Fruit fly (Drosophila melanogaster) whole organism, embryonic: ENCODE results near the gene Ssadh.
A peak's percentile ranks its signal among the peaks of the same experiment; 100 is the strongest.

Source experiments
- Adf1 ChIP-seq: fragments of 200-800 bp; sonication (Bioruptor generic); IDR thresholded peaks from 2 replicates; pipeline ENCODE4 v1.3.6; 2022; ENCODE audit warnings: missing biosample characterization, missing genetic modification characterization
- B-H2 ChIP-seq: fragments of 200-800 bp; sonication (Bioruptor generic); optimal IDR thresholded peaks from 2 replicates; lab custom pipeline; 2018; ENCODE audit warnings: missing biosample characterization, mild to moderate bottlenecking, missing genetic modification characterization
- CG10979 ChIP-seq: fragments of 200-800 bp; sonication (Bioruptor generic); optimal IDR thresholded peaks from 2 replicates; lab custom pipeline; 2018; ENCODE audit warnings: missing biosample characterization, mild to moderate bottlenecking, missing genetic modification characterization, moderate library complexity
- CG11247 ChIP-seq: fragments of 200-800 bp; sonication (Bioruptor generic); IDR thresholded peaks from 2 replicates; pipeline ENCODE4 v1.3.6; 2022; ENCODE audit warnings: missing biosample characterization, missing genetic modification characterization
- CG13624 ChIP-seq: fragments of 200-800 bp; sonication (Bioruptor generic); optimal IDR thresholded peaks from 2 replicates; lab custom pipeline; 2016; ENCODE audit warnings: missing biosample characterization, missing genetic modification characterization
- CG14965 ChIP-seq: fragments of 200-800 bp; sonication (Bioruptor generic); optimal IDR thresholded peaks from 2 replicates; lab custom pipeline; 2016; ENCODE audit warnings: missing biosample characterization, missing genetic modification characterization, borderline replicate concordance
- CG15479 ChIP-seq: fragments of 200-800 bp; sonication (Bioruptor generic); optimal IDR thresholded peaks from 3 replicates; lab custom pipeline; 2019; ENCODE audit warnings: missing biosample characterization, mild to moderate bottlenecking, missing genetic modification characterization, moderate library complexity
- CG15696 ChIP-seq: fragments of 200-800 bp; sonication (Bioruptor generic); optimal IDR thresholded peaks from 2 replicates; lab custom pipeline; 2019; ENCODE audit warnings: missing biosample characterization, mild to moderate bottlenecking, missing genetic modification characterization, moderate library complexity
- CG16779 ChIP-seq: fragments of 200-800 bp; sonication (Bioruptor generic); IDR thresholded peaks from 2 replicates; pipeline ENCODE4 v1.3.6; 2022; ENCODE audit warnings: missing biosample characterization, missing genetic modification characterization
- CG17385 ChIP-seq: fragments of 200-800 bp; sonication (Bioruptor generic); optimal IDR thresholded peaks from 3 replicates; lab custom pipeline; 2018; ENCODE audit warnings: missing biosample characterization, mild to moderate bottlenecking, missing genetic modification characterization
- CG1792 ChIP-seq: fragments of 200-800 bp; sonication (Bioruptor generic); optimal IDR thresholded peaks from 2 replicates; lab custom pipeline; 2016; ENCODE audit warnings: missing biosample characterization, missing genetic modification characterization
- CG1832 ChIP-seq: fragments of 200-800 bp; sonication (Bioruptor generic); optimal IDR thresholded peaks from 2 replicates; lab custom pipeline; 2017; ENCODE audit warnings: missing biosample characterization, mild to moderate bottlenecking, missing genetic modification characterization, inconsistent platforms
- CG2199 ChIP-seq: fragments of 200-800 bp; sonication (Bioruptor generic); IDR thresholded peaks from 3 replicates; pipeline ENCODE4 v1.3.6; 2022; ENCODE audit warnings: missing biosample characterization, missing genetic modification characterization
- CG2712 ChIP-seq: fragments of 200-800 bp; optimal IDR thresholded peaks from 3 replicates; lab custom pipeline; 2019; ENCODE audit warnings: missing biosample characterization, mild to moderate bottlenecking, missing genetic modification characterization, moderate library complexity
- CG31365 ChIP-seq: fragments of 200-800 bp; sonication (Bioruptor generic); optimal IDR thresholded peaks from 2 replicates; lab custom pipeline; 2018; ENCODE audit warnings: missing biosample characterization, mild to moderate bottlenecking, missing genetic modification characterization
- CG5180 ChIP-seq: fragments of 200-800 bp; sonication (Bioruptor generic); optimal IDR thresholded peaks from 3 replicates; lab custom pipeline; 2017; ENCODE audit warnings: missing biosample characterization, missing genetic modification characterization, mild to moderate bottlenecking, moderate library complexity, missing genetic modification reagents
- CG6791 ChIP-seq: fragments of 200-800 bp; sonication (Bioruptor generic); IDR thresholded peaks from 3 replicates; pipeline ENCODE4 v1.3.6; 2022; ENCODE audit warnings: missing biosample characterization, missing genetic modification characterization; ENCODE audit not compliant: partially characterized antibody
- CG7839 ChIP-seq: fragments of 200-800 bp; sonication (Bioruptor generic); optimal IDR thresholded peaks from 3 replicates; lab custom pipeline; 2018; ENCODE audit warnings: missing biosample characterization, mild to moderate bottlenecking, missing genetic modification characterization, moderate library complexity
- CG8765 ChIP-seq: fragments of 200-800 bp; sonication (Bioruptor generic); IDR thresholded peaks from 2 replicates; pipeline ENCODE4 v1.3.6; 2022; ENCODE audit warnings: missing biosample characterization, missing genetic modification characterization
- CG9727 ChIP-seq: fragments of 200-800 bp; sonication (Bioruptor generic); optimal IDR thresholded peaks from 3 replicates; lab custom pipeline; 2017; ENCODE audit warnings: missing biosample characterization, mild to moderate bottlenecking, missing genetic modification characterization
- CTCF ChIP-seq: fragments of 200-800 bp; sonication (Bioruptor generic); optimal IDR thresholded peaks from 2 replicates; lab custom pipeline; 2017; ENCODE audit warnings: missing biosample characterization, mild to moderate bottlenecking, missing genetic modification characterization, moderate library complexity
- E2f2 ChIP-seq: fragments of 200-800 bp; sonication (Bioruptor generic); IDR thresholded peaks from 2 replicates; pipeline ENCODE4 v1.3.6; 2022; ENCODE audit warnings: missing biosample characterization, missing genetic modification characterization
- Ets97D ChIP-seq: fragments of 200-800 bp; sonication (Bioruptor generic); optimal IDR thresholded peaks from 3 replicates; lab custom pipeline; 2016; ENCODE audit warnings: missing biosample characterization, missing genetic modification characterization
- Gsc ChIP-seq: fragments of 200-800 bp; sonication (Bioruptor generic); IDR thresholded peaks from 2 replicates; pipeline ENCODE4 v1.3.6; 2022; ENCODE audit warnings: missing biosample characterization, missing genetic modification characterization
- HLHmδ ChIP-seq: fragments of 200-800 bp; sonication (Bioruptor generic); optimal IDR thresholded peaks from 2 replicates; lab custom pipeline; 2018; ENCODE audit warnings: missing biosample characterization, mild to moderate bottlenecking, missing genetic modification characterization, moderate library complexity
- HmgD ChIP-seq: fragments of 200-800 bp; sonication (Bioruptor generic); optimal IDR thresholded peaks from 3 replicates; lab custom pipeline; 2016; ENCODE audit warnings: missing biosample characterization, missing genetic modification characterization
- MTF-1 ChIP-seq: fragments of 200-800 bp; sonication (Bioruptor generic); optimal IDR thresholded peaks from 2 replicates; lab custom pipeline; 2018; ENCODE audit warnings: missing biosample characterization, mild to moderate bottlenecking, missing genetic modification characterization, borderline replicate concordance
- NC2α ChIP-seq: fragments of 200-800 bp; sonication (Bioruptor generic); optimal IDR thresholded peaks from 2 replicates; lab custom pipeline; 2016; ENCODE audit warnings: missing biosample characterization, missing genetic modification characterization
- Nf-YB ChIP-seq: fragments of 200-800 bp; sonication (Bioruptor generic); optimal IDR thresholded peaks from 3 replicates; lab custom pipeline; 2019; ENCODE audit warnings: missing biosample characterization, mild to moderate bottlenecking, missing genetic modification characterization, moderate library complexity
- Opbp ChIP-seq: fragments of 200-800 bp; sonication (Bioruptor generic); IDR thresholded peaks from 3 replicates; pipeline ENCODE4 v1.3.6; 2022; ENCODE audit warnings: missing biosample characterization, missing genetic modification characterization; ENCODE audit not compliant: partially characterized antibody
- Optix ChIP-seq: fragments of 200-800 bp; sonication (Bioruptor generic); IDR thresholded peaks from 3 replicates; pipeline ENCODE4 v1.3.6; 2022; ENCODE audit warnings: missing biosample characterization, missing genetic modification characterization
- Ptx1 ChIP-seq: fragments of 200-800 bp; sonication (Bioruptor generic); IDR thresholded peaks from 2 replicates; pipeline ENCODE4 v1.3.6; 2022; ENCODE audit warnings: missing biosample characterization, missing genetic modification characterization
- Sry-β ChIP-seq: fragments of 200-800 bp; sonication (Bioruptor generic); optimal IDR thresholded peaks from 2 replicates; lab custom pipeline; 2018; ENCODE audit warnings: missing biosample characterization, mild to moderate bottlenecking, missing genetic modification characterization, moderate library complexity
- YL-1 ChIP-seq: fragments of 200-800 bp; sonication (Bioruptor generic); optimal IDR thresholded peaks from 3 replicates; lab custom pipeline; 2017; ENCODE audit warnings: missing biosample characterization, mild to moderate bottlenecking, missing genetic modification characterization
- ac ChIP-seq: fragments of 200-800 bp; sonication (Bioruptor generic); optimal IDR thresholded peaks from 3 replicates; lab custom pipeline; 2017; ENCODE audit warnings: missing biosample characterization, mild to moderate bottlenecking, missing genetic modification characterization
- corto ChIP-seq: fragments of 200-800 bp; sonication (Bioruptor generic); optimal IDR thresholded peaks from 2 replicates; lab custom pipeline; 2016; ENCODE audit warnings: missing biosample characterization, mild to moderate bottlenecking, missing genetic modification characterization, moderate library complexity
- dimm ChIP-seq: fragments of 200-800 bp; sonication (Bioruptor generic); IDR thresholded peaks from 2 replicates; pipeline ENCODE4 v1.3.6; 2022; ENCODE audit warnings: missing biosample characterization, missing genetic modification characterization
- fd102C ChIP-seq: fragments of 200-800 bp; sonication (Bioruptor generic); optimal IDR thresholded peaks from 2 replicates; lab custom pipeline; 2018; ENCODE audit warnings: missing biosample characterization, mild to moderate bottlenecking, missing genetic modification characterization, moderate library complexity
- ftz-f1 ChIP-seq: fragments of 200-800 bp; sonication (Bioruptor generic); optimal IDR thresholded peaks from 2 replicates; lab custom pipeline; 2016; ENCODE audit warnings: missing biosample characterization, missing genetic modification characterization
- her ChIP-seq: fragments of 200-800 bp; sonication (Bioruptor generic); optimal IDR thresholded peaks from 2 replicates; lab custom pipeline; 2016; ENCODE audit warnings: missing biosample characterization, missing genetic modification characterization
- oc ChIP-seq: fragments of 200-800 bp; sonication (Bioruptor generic); optimal IDR thresholded peaks from 2 replicates; lab custom pipeline; 2018; ENCODE audit warnings: missing biosample characterization, mild to moderate bottlenecking, missing genetic modification characterization, moderate library complexity
- odd ChIP-seq: fragments of 200-800 bp; sonication (Bioruptor generic); optimal IDR thresholded peaks from 2 replicates; lab custom pipeline; 2017; ENCODE audit warnings: missing biosample characterization, mild to moderate bottlenecking, missing genetic modification characterization
- pb ChIP-seq: fragments of 200-800 bp; sonication (Bioruptor generic); optimal IDR thresholded peaks from 3 replicates; lab custom pipeline; 2016; ENCODE audit warnings: missing biosample characterization, missing genetic modification characterization
- prd ChIP-seq, 3 experiments: fragments of >200 bp in 2 of 3; fragments of 200-800 bp in 1 of 3; sonication (Bioruptor generic) in 1 of 3; optimal IDR thresholded peaks in 2 of 3; IDR thresholded peaks in 1 of 3; 2 replicates in 2 of 3; 3 replicates in 1 of 3; pipeline versions ENCODE4 v1.3.6 to Lab custom; 2017 to 2022; ENCODE audit warnings: missing biosample characterization in 1 of 3, missing genetic modification characterization in 1 of 3
- pros ChIP-seq: fragments of 200-800 bp; sonication (Bioruptor generic); optimal IDR thresholded peaks from 3 replicates; lab custom pipeline; 2019; ENCODE audit warnings: missing biosample characterization, mild to moderate bottlenecking, missing genetic modification characterization, moderate library complexity
- slbo ChIP-seq: fragments of 200-800 bp; sonication (Bioruptor generic); IDR thresholded peaks from 2 replicates; pipeline ENCODE4 v1.3.6; 2022; ENCODE audit warnings: missing biosample characterization, missing genetic modification characterization
- so ChIP-seq: fragments of 200-800 bp; sonication (Bioruptor generic); IDR thresholded peaks from 3 replicates; pipeline ENCODE4 v1.3.6; 2022; ENCODE audit warnings: missing biosample characterization, missing genetic modification characterization
- sob ChIP-seq: fragments of 200-800 bp; sonication (Bioruptor generic); IDR thresholded peaks from 2 replicates; pipeline ENCODE4 v1.3.6; 2022; ENCODE audit warnings: missing biosample characterization, missing genetic modification characterization
- tll ChIP-seq, 2 experiments: fragments of 200-800 bp in 1 of 2; fragments of >200 bp in 1 of 2; sonication (Bioruptor generic) in 1 of 2; optimal IDR thresholded peaks; 2 replicates each; lab custom pipeline; 2017 to 2019; ENCODE audit warnings: missing biosample characterization in 2 of 2, missing genetic modification characterization in 2 of 2, mild to moderate bottlenecking in 1 of 2, moderate library complexity in 1 of 2
- wor ChIP-seq: fragments of 200-800 bp; sonication (Bioruptor generic); IDR thresholded peaks from 2 replicates; pipeline ENCODE4 v1.3.6; 2022; ENCODE audit warnings: missing biosample characterization, missing genetic modification characterization
- yki ChIP-seq: fragments of >200 bp; optimal IDR thresholded peaks from 3 replicates; lab custom pipeline; 2018

Gene Ssadh

dm6 chr3R:25594128-25594527 is 32.6 kb downstream of the Ssadh start (continued):
- TF ChIP-seq Opbp (GFP tag; lab: Robert Waterston, UW) (peak; percentile 45; the same call in 1 of the 3 replicates), HmgD (GFP tag; lab: Kevin White, UChicago) (peak; percentile 13), Sry-β (GFP tag; lab: Kevin White, UChicago) (peak; percentile 47), CG7839 (tag; lab: Kevin White, UChicago) (no peak), odd (GFP tag; lab: Kevin White, UChicago) (no peak), prd (optimal IDR thresholded peaks at IDR 0.05; lab: Kevin White, UChicago) (no peak), prd (GFP tag; IDR thresholded peaks at IDR 0.05; lab: Robert Waterston, UW) (peak; percentile 23; the same call in 1 of the 3 replicates), Gsc (GFP tag; lab: Robert Waterston, UW) (no peak), Adf1 (GFP tag; lab: Robert Waterston, UW) (peak; percentile 34; the same call in 1 of the 2 replicates), NC2α (GFP tag; lab: Kevin White, UChicago) (no peak), wor (no peak), CG9727 (GFP tag; lab: Kevin White, UChicago) (peak; percentile 6), CG15696 (peak; percentile 22), CG10979 (tag; lab: Kevin White, UChicago) (no peak), oc (no peak), CTCF (peak; percentile 91), CG17385 (no peak), CG2712 (peak; percentile 23), fd102C (GFP tag; lab: Kevin White, UChicago) (peak; percentile 45), CG6791 (GFP tag; lab: Robert Waterston, UW) (peak; percentile 69; the same call in 2 of the 3 replicates), dimm (GFP tag; lab: Robert Waterston, UW) (no peak), CG5180 (GFP tag; lab: Kevin White, UChicago) (no peak), CG15479 (GFP tag; lab: Kevin White, UChicago) (no peak), sob (no peak), ftz-f1 (GFP tag; lab: Kevin White, UChicago) (no peak), CG11247 (GFP tag; lab: Robert Waterston, UW) (no peak), her (GFP tag; lab: Kevin White, UChicago) (no peak), B-H2 (no peak), CG1832 (no peak), so (GFP tag; lab: Robert Waterston, UW) (no peak), slbo (no peak), pb (GFP tag; lab: Kevin White, UChicago) (no peak), tll (GFP tag; optimal IDR thresholded peaks at IDR 0.05; lab: Kevin White, UChicago) (peak in 1 of 2 experiments; percentile 14), pros (GFP tag; lab: Kevin White, UChicago) (peak; percentile 28), CG13624 (GFP tag; lab: Kevin White, UChicago) (no peak), CG14965 (GFP tag; lab: Kevin White, UChicago) (no peak), CG2199 (GFP tag; lab: Robert Waterston, UW) (no peak), CG1792 (GFP tag; lab: Kevin White, UChicago) (no peak), Ptx1 (GFP tag; lab: Robert Waterston, UW) (no peak), CG31365 (no peak), HLHmδ (no peak), CG8765 (GFP tag; lab: Robert Waterston, UW) (no peak), Ets97D (GFP tag; lab: Kevin White, UChicago) (no peak), E2f2 (GFP tag; lab: Robert Waterston, UW) (no peak), yki (lab: Kevin White, UChicago) (no peak), YL-1 (GFP tag; lab: Kevin White, UChicago) (no peak), Nf-YB (GFP tag; lab: Kevin White, UChicago) (no peak), corto (GFP tag; lab: Kevin White, UChicago) (no peak), Optix (GFP tag; lab: Robert Waterston, UW) (no peak), CG16779 (GFP tag; lab: Robert Waterston, UW) (no peak), MTF-1 (no peak), ac (GFP tag; lab: Kevin White, UChicago) (peak; percentile 26)
